Fruit fly (Drosophila melanogaster) whole organism, prepupa: ENCODE results near the gene c12.1.

ENCODE experiments used
- CG10631 ChIP-seq: fragments of 200-800 bp; sonication (Bioruptor generic); optimal IDR thresholded peaks from 2 replicates; lab custom pipeline; 2016; ENCODE audit warnings: missing biosample characterization, missing genetic modification characterization
- CG11294 ChIP-seq: fragments of 200-800 bp; sonication (Bioruptor generic); IDR thresholded peaks from 2 replicates; pipeline ENCODE4 v1.3.6; 2022; ENCODE audit warnings: missing biosample characterization, missing genetic modification characterization
- CG11762 ChIP-seq: fragments of 200-800 bp; sonication (Bioruptor generic); optimal IDR thresholded peaks from 3 replicates; lab custom pipeline; 2016; ENCODE audit warnings: missing biosample characterization, missing genetic modification characterization; ENCODE audit not compliant: insufficient read depth
- CG15336 ChIP-seq: fragments of 200-800 bp; sonication (Bioruptor generic); IDR thresholded peaks from 2 replicates; pipeline ENCODE4 v1.3.6; 2022; ENCODE audit warnings: missing biosample characterization, missing genetic modification characterization
- CG16779 ChIP-seq: fragments of 200-800 bp; sonication (Bioruptor generic); optimal IDR thresholded peaks from 3 replicates; lab custom pipeline; 2017; ENCODE audit warnings: missing biosample characterization, mild to moderate bottlenecking, missing genetic modification characterization
- CG3032 ChIP-seq: fragments of 200-800 bp; optimal IDR thresholded peaks from 2 replicates; lab custom pipeline; 2019; ENCODE audit warnings: missing biosample characterization, mild to moderate bottlenecking, missing genetic modification characterization, moderate library complexity
- CG31627 ChIP-seq: fragments of 200-800 bp; sonication (Bioruptor generic); optimal IDR thresholded peaks from 3 replicates; lab custom pipeline; 2016; ENCODE audit warnings: missing biosample characterization, missing genetic modification characterization
- CG32006 ChIP-seq: fragments of 200-800 bp; sonication (Bioruptor generic); optimal IDR thresholded peaks from 3 replicates; lab custom pipeline; 2017; ENCODE audit warnings: missing biosample characterization, mild to moderate bottlenecking, missing genetic modification characterization
- CG34406 ChIP-seq: fragments of 200-800 bp; sonication (Bioruptor generic); optimal IDR thresholded peaks from 3 replicates; lab custom pipeline; 2016; ENCODE audit warnings: missing biosample characterization, missing genetic modification characterization
- CG3919 ChIP-seq: fragments of 200-800 bp; sonication (Bioruptor generic); optimal IDR thresholded peaks from 3 replicates; lab custom pipeline; 2016; ENCODE audit warnings: missing biosample characterization, missing genetic modification characterization
- CG4318 ChIP-seq: fragments of 200-800 bp; sonication (Bioruptor generic); optimal IDR thresholded peaks from 3 replicates; lab custom pipeline; 2017; ENCODE audit warnings: missing biosample characterization, mild to moderate bottlenecking, missing genetic modification characterization
- CG6163 ChIP-seq: fragments of 200-800 bp; sonication (Bioruptor generic); IDR thresholded peaks from 3 replicates; pipeline ENCODE4 v1.3.6; 2022; ENCODE audit warnings: missing biosample characterization, missing genetic modification characterization
- CG6792 ChIP-seq: fragments of 200-800 bp; sonication (Bioruptor generic); optimal IDR thresholded peaks from 3 replicates; lab custom pipeline; 2016; ENCODE audit warnings: missing biosample characterization, missing genetic modification characterization
- CG6808 ChIP-seq: fragments of 200-800 bp; sonication (Bioruptor generic); optimal IDR thresholded peaks from 3 replicates; lab custom pipeline; 2017; ENCODE audit warnings: missing biosample characterization, missing genetic modification characterization, mild to moderate bottlenecking, moderate library complexity, missing genetic modification reagents
- CG6854 ChIP-seq: fragments of 200-800 bp; sonication (Bioruptor generic); optimal IDR thresholded peaks from 2 replicates; lab custom pipeline; 2017; ENCODE audit warnings: missing biosample characterization, mild to moderate bottlenecking, missing genetic modification characterization
- CG7368 ChIP-seq: fragments of 200-800 bp; sonication (Bioruptor generic); optimal IDR thresholded peaks from 3 replicates; lab custom pipeline; 2016; ENCODE audit warnings: missing biosample characterization, missing genetic modification characterization
- CG8119 ChIP-seq: fragments of 200-800 bp; sonication (Bioruptor generic); IDR thresholded peaks from 3 replicates; pipeline ENCODE4 v1.3.6; 2022; ENCODE audit warnings: missing biosample characterization, missing genetic modification characterization
- CG8632 ChIP-seq: fragments of 200-800 bp; sonication (Bioruptor generic); optimal IDR thresholded peaks from 3 replicates; lab custom pipeline; 2016; ENCODE audit warnings: missing biosample characterization, missing genetic modification characterization
- CG9139 ChIP-seq: fragments of 200-800 bp; sonication (Bioruptor generic); optimal IDR thresholded peaks from 3 replicates; lab custom pipeline; 2017; ENCODE audit warnings: missing biosample characterization, mild to moderate bottlenecking, missing genetic modification characterization
- Eip75B ChIP-seq: fragments of 200-800 bp; sonication (Bioruptor generic); optimal IDR thresholded peaks from 3 replicates; lab custom pipeline; 2016; ENCODE audit warnings: missing biosample characterization, missing genetic modification characterization
- Eip78C ChIP-seq: fragments of 200-800 bp; sonication (Bioruptor generic); peaks from one replicate; lab custom pipeline; 2016; ENCODE audit warnings: missing biosample characterization, missing genetic modification characterization
- Ets21C ChIP-seq: fragments of 200-800 bp; sonication (Bioruptor generic); optimal IDR thresholded peaks from 3 replicates; lab custom pipeline; 2016; ENCODE audit warnings: missing biosample characterization, missing genetic modification characterization
- Ets96B ChIP-seq: fragments of 200-800 bp; optimal IDR thresholded peaks from 2 replicates; lab custom pipeline; 2019; ENCODE audit warnings: missing biosample characterization, mild to moderate bottlenecking, missing genetic modification characterization, moderate library complexity
- Hr39 ChIP-seq: fragments of 200-800 bp; sonication (Bioruptor generic); optimal IDR thresholded peaks from 2 replicates; lab custom pipeline; 2016; ENCODE audit warnings: missing biosample characterization, missing genetic modification characterization
- Lpt ChIP-seq: fragments of 200-800 bp; sonication (Bioruptor generic); optimal IDR thresholded peaks from 3 replicates; lab custom pipeline; 2016; ENCODE audit warnings: missing biosample characterization, missing genetic modification characterization
- Met ChIP-seq: fragments of 200-800 bp; sonication (Bioruptor generic); optimal IDR thresholded peaks from 3 replicates; lab custom pipeline; 2016; ENCODE audit warnings: missing biosample characterization, missing genetic modification characterization
- OdsH ChIP-seq: fragments of 200-800 bp; sonication (Bioruptor generic); optimal IDR thresholded peaks from 3 replicates; lab custom pipeline; 2016; ENCODE audit warnings: missing biosample characterization, missing genetic modification characterization
- Smox ChIP-seq: fragments of 200-800 bp; sonication (Bioruptor generic); optimal IDR thresholded peaks from 3 replicates; lab custom pipeline; 2016; ENCODE audit warnings: missing biosample characterization, missing genetic modification characterization
- Sox102F ChIP-seq: fragments of 200-800 bp; sonication (Bioruptor generic); optimal IDR thresholded peaks from 2 replicates; lab custom pipeline; 2016; ENCODE audit warnings: missing biosample characterization, mild to moderate bottlenecking, missing genetic modification characterization
- Sox14 ChIP-seq: fragments of 200-800 bp; sonication (Bioruptor generic); optimal IDR thresholded peaks from 3 replicates; lab custom pipeline; 2016; ENCODE audit warnings: missing biosample characterization, missing genetic modification characterization
- achi ChIP-seq: fragments of 200-800 bp; sonication (Bioruptor generic); optimal IDR thresholded peaks from 3 replicates; lab custom pipeline; 2016; ENCODE audit warnings: missing biosample characterization, missing genetic modification characterization
- acj6 ChIP-seq: fragments of 200-800 bp; sonication (Bioruptor generic); optimal IDR thresholded peaks from 3 replicates; lab custom pipeline; 2016; ENCODE audit warnings: missing biosample characterization, missing genetic modification characterization
- cyc ChIP-seq: fragments of 200-800 bp; sonication (Bioruptor generic); optimal IDR thresholded peaks from 3 replicates; lab custom pipeline; 2016; ENCODE audit warnings: missing biosample characterization, missing genetic modification characterization
- dac ChIP-seq: fragments of 200-800 bp; sonication (Bioruptor generic); optimal IDR thresholded peaks from 2 replicates; lab custom pipeline; 2017; ENCODE audit warnings: missing biosample characterization, mild to moderate bottlenecking, missing genetic modification characterization
- dsx ChIP-seq: fragments of 200-800 bp; optimal IDR thresholded peaks from 3 replicates; lab custom pipeline; 2019; ENCODE audit warnings: missing biosample characterization, mild to moderate bottlenecking, missing genetic modification characterization, moderate library complexity; ENCODE audit not compliant: poor library complexity, severe bottlenecking
- eg ChIP-seq: fragments of 200-800 bp; sonication (Bioruptor generic); IDR thresholded peaks from 3 replicates; pipeline ENCODE4 v1.3.6; 2022; ENCODE audit warnings: missing biosample characterization, missing genetic modification characterization
- esn ChIP-seq: fragments of 200-800 bp; sonication (Bioruptor generic); optimal IDR thresholded peaks from 2 replicates; lab custom pipeline; 2016; ENCODE audit warnings: missing biosample characterization, mild to moderate bottlenecking, missing genetic modification characterization, moderate library complexity
- fd59A ChIP-seq: fragments of 200-800 bp; sonication (Bioruptor generic); optimal IDR thresholded peaks from 2 replicates; lab custom pipeline; 2017; ENCODE audit warnings: missing biosample characterization, mild to moderate bottlenecking, missing genetic modification characterization, missing genetic modification reagents
- lz ChIP-seq: fragments of 200-800 bp; sonication (Bioruptor generic); optimal IDR thresholded peaks from 3 replicates; lab custom pipeline; 2016; ENCODE audit warnings: missing biosample characterization, missing genetic modification characterization
- net ChIP-seq: fragments of 200-800 bp; sonication (Bioruptor generic); optimal IDR thresholded peaks from 3 replicates; lab custom pipeline; 2016; ENCODE audit warnings: missing biosample characterization, missing genetic modification characterization
- pdm3 ChIP-seq: fragments of 200-800 bp; sonication (Bioruptor generic); optimal IDR thresholded peaks from 3 replicates; lab custom pipeline; 2016; ENCODE audit warnings: missing biosample characterization, missing genetic modification characterization
- salr ChIP-seq, 2 experiments: fragments of 200-800 bp; sonication (Bioruptor generic); optimal IDR thresholded peaks; 3 replicates each; lab custom pipeline; 2016 to 2018; ENCODE audit warnings: missing biosample characterization in 2 of 2, missing genetic modification characterization in 2 of 2, mild to moderate bottlenecking in 1 of 2
- spab ChIP-seq: fragments of 200-800 bp; sonication (Bioruptor generic); optimal IDR thresholded peaks from 2 replicates; lab custom pipeline; 2017; ENCODE audit warnings: missing biosample characterization, mild to moderate bottlenecking, missing genetic modification characterization, missing genetic modification reagents
- ss ChIP-seq, 2 experiments: fragments of 200-800 bp; sonication (Bioruptor generic); optimal IDR thresholded peaks; 2 replicates in 1 of 2; 3 replicates in 1 of 2; lab custom pipeline; 2017 to 2018; ENCODE audit warnings: mild to moderate bottlenecking in 2 of 2, missing biosample characterization in 2 of 2, missing genetic modification characterization in 2 of 2, moderate library complexity in 1 of 2
- svp ChIP-seq: fragments of 200-800 bp; sonication (Bioruptor generic); peaks from one replicate; lab custom pipeline; 2016; ENCODE audit warnings: missing biosample characterization, missing genetic modification characterization
- topi ChIP-seq: fragments of 200-800 bp; sonication (Bioruptor generic); optimal IDR thresholded peaks from 3 replicates; lab custom pipeline; 2016; ENCODE audit warnings: missing biosample characterization, missing genetic modification characterization

c12.1 gene

DNA sequence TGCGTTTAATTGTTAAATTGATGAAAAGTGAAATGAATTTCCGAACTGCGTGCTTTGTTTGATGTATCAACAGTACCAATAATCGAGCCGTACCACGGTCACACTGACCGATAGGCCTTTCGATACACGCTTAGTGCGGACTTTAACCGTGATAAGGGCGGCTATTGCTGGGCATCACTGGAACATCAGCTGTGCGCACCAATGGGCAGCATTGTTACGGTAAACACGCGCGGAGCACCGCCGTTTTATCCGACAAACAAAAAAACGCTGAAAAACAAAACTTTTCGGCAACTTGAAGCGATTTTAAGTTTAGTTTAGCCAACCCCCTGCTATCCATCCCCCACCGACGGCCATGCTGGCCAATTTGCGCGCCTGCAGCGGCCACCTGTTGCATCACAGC lies at the start of gene c12.1, which contains the start of gene c12.2:
c12.1 (minus strand) TSS at position 84 of the 400 bp plus-strand sequence.
c12.2 (plus strand) TSS at position 220 of the 400 bp plus-strand sequence.
- TF ChIP-seq CG3919 (GFP tag; lab: Kevin White, UChicago) (no peak), topi (no peak), CG6808 (GFP tag; lab: Kevin White, UChicago) (peak; percentile 100), Sox14 (GFP tag; lab: Kevin White, UChicago) (peak; percentile 71), dac (no peak), Met (GFP tag; lab: Kevin White, UChicago) (no peak)

DNA sequence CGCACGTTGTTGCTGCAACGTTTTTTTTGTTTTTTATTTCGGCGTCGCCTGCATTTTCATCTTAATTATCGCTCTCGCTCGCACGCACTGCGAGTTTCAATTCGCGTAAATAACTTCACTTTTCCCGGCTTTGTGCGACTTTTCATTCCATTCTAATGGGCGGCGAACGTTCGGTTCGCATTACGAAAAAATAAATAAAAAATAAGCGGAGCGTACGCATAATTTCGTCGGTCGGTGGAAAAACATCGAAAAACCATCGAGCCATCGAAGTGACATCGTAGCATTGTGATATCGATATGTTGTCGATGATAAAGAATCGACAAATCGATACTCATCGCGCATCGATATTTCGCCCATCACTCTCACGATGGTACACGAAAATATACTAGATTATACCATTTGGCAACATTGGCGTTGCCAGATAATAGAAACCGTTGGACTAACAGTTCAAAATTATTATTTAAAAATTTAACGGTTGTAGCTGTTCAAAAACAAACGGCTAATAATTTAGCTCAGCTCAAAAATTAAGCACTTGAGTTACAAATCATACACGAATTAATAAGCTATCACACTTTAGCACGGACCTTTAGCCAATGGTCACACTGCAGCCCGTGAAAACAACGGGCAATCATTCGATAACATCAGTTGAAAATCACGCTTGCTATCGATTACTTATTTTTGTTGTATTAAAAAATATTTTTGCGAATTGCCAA lies 37.1 kb upstream of the c12.1 start, which contains the start of the genes Zdhhc8 and BCL7-like:
Zdhhc8 (minus strand) TSS at position 232 of the 713 bp plus-strand sequence.
BCL7-like (plus strand) TSS at position 639 of the 713 bp plus-strand sequence.
- TF ChIP-seq net (GFP tag; lab: Kevin White, UChicago) (no peak), acj6 (GFP tag; lab: Kevin White, UChicago) (no peak), Lpt (GFP tag; lab: Kevin White, UChicago) (no peak), topi (peak; percentile 30), CG10631 (peak; percentile 30), fd59A (GFP tag; lab: Kevin White, UChicago) (no peak), CG16779 (no peak), Eip78C (GFP tag; lab: Kevin White, UChicago) (peak; percentile 17), esn (GFP tag; lab: Kevin White, UChicago) (peak; percentile 41), OdsH (GFP tag; lab: Kevin White, UChicago) (no peak), CG11294 (GFP tag; lab: Robert Waterston, UW) (no peak), lz (peak; percentile 52), Met (GFP tag; lab: Kevin White, UChicago) (peak; percentile 10), Sox102F (GFP tag; lab: Kevin White, UChicago) (peak; percentile 1), CG6163 (GFP tag; lab: Robert Waterston, UW) (no peak; the same call in 2 of the 3 replicates), CG6854 (peak; percentile 41), CG31627 (peak; percentile 56), Sox14 (GFP tag; lab: Kevin White, UChicago) (peak; percentile 2), Hr39 (GFP tag; lab: Kevin White, UChicago) (peak; percentile 51), spab (GFP tag; lab: Kevin White, UChicago) (no peak), svp (GFP tag; lab: Kevin White, UChicago) (peak; percentile 83), CG8119 (no peak; the same call in 2 of the 3 replicates), Smox (GFP tag; lab: Kevin White, UChicago) (peak; percentile 15), CG3032 (tag; lab: Kevin White, UChicago) (peak; percentile 11), CG11762 (GFP tag; lab: Kevin White, UChicago) (no peak), dac (no peak), CG34406 (GFP tag; lab: Kevin White, UChicago) (no peak), salr (GFP tag; optimal IDR thresholded peaks at IDR 0.05; lab: Kevin White, UChicago) (no peak), CG6792 (no peak), cyc (GFP tag; lab: Kevin White, UChicago) (peak; percentile 13), Ets96B (tag; lab: Kevin White, UChicago) (peak; percentile 21), dsx (peak; percentile 38), eg (GFP tag; lab: Robert Waterston, UW) (peak; percentile 20; the same call in 1 of the 3 replicates), CG32006 (GFP tag; lab: Kevin White, UChicago) (no peak), ss (GFP tag; optimal IDR thresholded peaks at IDR 0.05; lab: Kevin White, UChicago) (peak; percentile 52 to 76), Eip75B (GFP tag; lab: Kevin White, UChicago) (peak; percentile 8), CG8632 (GFP tag; lab: Kevin White, UChicago) (no peak), CG15336 (peak; percentile 43), CG4318 (GFP tag; lab: Kevin White, UChicago) (no peak), CG6808 (GFP tag; lab: Kevin White, UChicago) (peak; percentile 27), achi (GFP tag; lab: Kevin White, UChicago) (peak; percentile 1), pdm3 (GFP tag; lab: Kevin White, UChicago) (peak; percentile 10), CG3919 (GFP tag; lab: Kevin White, UChicago) (no peak), Ets21C (GFP tag; lab: Kevin White, UChicago) (peak; percentile 12), CG7368 (no peak), CG9139 (GFP tag; lab: Kevin White, UChicago) (peak; percentile 58)
